Worm (Caenorhabditis elegans) whole organism, early embryonic: ENCODE measurements around the gene Y105C5A.12.
"Not testable (repeated sequence)": the region's sequence is repeated elsewhere in the genome, so short reads cannot be mapped to it uniquely, and the experiment has no call there.

Source experiments
- ama-1 ChIP-seq: fragments of 150-350 bp; optimal IDR thresholded peaks from 2 replicates; lab custom pipeline; 2014
- hnd-1 ChIP-seq: sonication (generic microtip); optimal IDR thresholded peaks from 2 replicates; lab custom pipeline; 2016; ENCODE audit warnings: missing genetic modification characterization, missing compliant biosample characterization

DNA sequence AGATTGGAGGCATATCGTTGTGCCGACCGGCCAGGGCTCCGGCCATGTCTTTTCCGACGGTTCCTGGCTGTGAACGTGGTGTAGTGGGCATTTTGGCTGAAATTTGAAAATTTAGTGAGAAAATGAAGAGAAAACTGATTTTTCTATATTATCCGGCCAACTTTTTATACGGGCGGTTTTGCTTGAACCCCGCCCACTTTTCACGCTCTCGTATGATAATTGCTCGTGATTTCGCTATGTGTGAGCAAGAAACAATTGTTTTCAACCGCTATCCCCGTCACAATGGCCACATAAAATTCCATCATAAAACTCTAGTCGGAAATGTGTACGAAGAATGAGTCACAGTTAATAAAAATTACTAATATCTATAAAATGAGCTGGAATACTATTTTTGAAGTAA is at the start of gene Y105C5A.12:
- not testable (repeated sequence) for TF ChIP-seq ama-1 (lab: Kevin White, UChicago); hnd-1 (tag; lab: Kevin White, UChicago)
